Worm (Caenorhabditis elegans) whole organism, L1 larva: ENCODE results near the gene Y51B9A.5.
"Not testable (repeated sequence)": the region's sequence is repeated elsewhere in the genome, so short reads cannot be mapped to it uniquely, and the experiment has no call there.

ENCODE experiments used
- C16A3.4 ChIP-seq: fragments of 150-350 bp; optimal IDR thresholded peaks from 2 replicates; lab custom pipeline; 2014; ENCODE audit warnings: missing biosample characterization, missing genetic modification characterization
- alr-1 ChIP-seq: fragments of 200-800 bp; sonication (Bioruptor generic); optimal IDR thresholded peaks from 2 replicates; lab custom pipeline; 2018; ENCODE audit warnings: borderline replicate concordance, mild to moderate bottlenecking, missing genetic modification characterization, missing compliant biosample characterization
- ama-1 ChIP-seq: fragments of 150-350 bp; optimal IDR thresholded peaks from 2 replicates; lab custom pipeline; 2014
- blmp-1 ChIP-seq: fragments of 150-350 bp; optimal IDR thresholded peaks from 2 replicates; lab custom pipeline; 2014; ENCODE audit warnings: missing biosample characterization, missing genetic modification characterization
- ceh-63 ChIP-seq: fragments of 200-800 bp; sonication (Bioruptor generic); optimal IDR thresholded peaks from 2 replicates; lab custom pipeline; 2018; ENCODE audit warnings: mild to moderate bottlenecking, missing genetic modification characterization, missing compliant biosample characterization
- ceh-82 ChIP-seq, 3 experiments: fragments of 150-350 bp in 1 of 3; sonication (generic microtip) in 2 of 3; optimal IDR thresholded peaks; 2 replicates each; lab custom pipeline; 2014 to 2017; ENCODE audit warnings: missing biosample characterization in 3 of 3, missing genetic modification characterization in 3 of 3
- ceh-88 ChIP-seq: fragments of 200-800 bp; sonication (Bioruptor generic); IDR thresholded peaks from 2 replicates; pipeline ENCODE4 v1.3.6; 2022; ENCODE audit warnings: missing genetic modification characterization, missing compliant biosample characterization
- ceh-90 ChIP-seq: sonication (generic microtip); optimal IDR thresholded peaks from 2 replicates; lab custom pipeline; 2016; ENCODE audit warnings: missing genetic modification characterization, missing compliant biosample characterization
- ces-1 ChIP-seq: fragments of 150-350 bp; optimal IDR thresholded peaks from 2 replicates; lab custom pipeline; 2014; ENCODE audit warnings: missing biosample characterization, missing genetic modification reagents, missing genetic modification characterization
- efl-1 ChIP-seq, 4 experiments: fragments of 150-350 bp; optimal IDR thresholded peaks in 3 of 4; peaks in 1 of 4; 1 replicate in 1 of 4; 2 replicates in 3 of 4; lab custom pipeline; 2014; ENCODE audit warnings: missing biosample characterization in 2 of 4, missing genetic modification characterization in 2 of 4, missing genetic modification reagents in 2 of 4
- egl-13 ChIP-seq: sonication (generic microtip); optimal IDR thresholded peaks from 2 replicates; lab custom pipeline; 2016; ENCODE audit warnings: missing genotype, missing genetic modification reagents, missing genetic modification characterization, missing compliant biosample characterization
- egl-27 ChIP-seq, 2 experiments: fragments of 150-350 bp in 1 of 2; sonication (generic microtip); optimal IDR thresholded peaks; 3 replicates each; lab custom pipeline; 2017 to 2018; ENCODE audit warnings: missing biosample characterization in 2 of 2, missing genetic modification characterization in 2 of 2, missing genetic modification reagents in 2 of 2
- elt-2 ChIP-seq: sonication (generic microtip); optimal IDR thresholded peaks from 2 replicates; lab custom pipeline; 2016; ENCODE audit warnings: missing genetic modification characterization, mild to moderate bottlenecking, inconsistent platforms, missing compliant biosample characterization, missing genetic modification reagents
- ets-5 ChIP-seq: fragments of 200-800 bp; sonication (Bioruptor generic); IDR thresholded peaks from 2 replicates; pipeline ENCODE4 v1.3.6; 2022; ENCODE audit warnings: missing genetic modification characterization, missing compliant biosample characterization
- grh-1 ChIP-seq: fragments of 200-800 bp; sonication (Bioruptor generic); IDR thresholded peaks from 2 replicates; pipeline ENCODE4 v1.3.6; 2022; ENCODE audit warnings: missing genetic modification reagents, missing genetic modification characterization, missing compliant biosample characterization
- isw-1 ChIP-seq: fragments of 200-800 bp; sonication (Bioruptor generic); IDR thresholded peaks from 2 replicates; pipeline ENCODE4 v1.3.6; 2022; ENCODE audit warnings: missing genetic modification characterization, missing compliant biosample characterization
- lin-15B ChIP-seq: fragments of 150-350 bp; sonication (generic microtip); optimal IDR thresholded peaks from 3 replicates; lab custom pipeline; 2014; ENCODE audit warnings: missing biosample characterization, missing genetic modification characterization
- lin-35 ChIP-seq, 2 experiments: fragments of 150-350 bp; optimal IDR thresholded peaks; 2 replicates each; lab custom pipeline; 2014; ENCODE audit warnings: missing biosample characterization in 2 of 2, missing genetic modification characterization in 2 of 2, missing genetic modification reagents in 2 of 2
- lir-3 ChIP-seq: sonication (generic microtip); optimal IDR thresholded peaks from 2 replicates; lab custom pipeline; 2016; ENCODE audit warnings: mild to moderate bottlenecking, missing genetic modification characterization, moderate library complexity, missing compliant biosample characterization; ENCODE audit not compliant: poor library complexity
- mab-9 ChIP-seq: fragments of 200-800 bp; sonication (Bioruptor generic); IDR thresholded peaks from 2 replicates; pipeline ENCODE4 v1.3.6; 2022; ENCODE audit warnings: missing genetic modification reagents, missing genetic modification characterization, missing compliant biosample characterization
- nhr-11 ChIP-seq: fragments of 150-350 bp; optimal IDR thresholded peaks from 2 replicates; lab custom pipeline; 2014; ENCODE audit warnings: missing biosample characterization, missing genetic modification characterization
- nhr-12 ChIP-seq: sonication (generic microtip); optimal IDR thresholded peaks from 2 replicates; lab custom pipeline; 2017; ENCODE audit warnings: missing biosample characterization, missing genetic modification characterization
- nhr-20 ChIP-seq: sonication (generic microtip); optimal IDR thresholded peaks from 2 replicates; lab custom pipeline; 2016; ENCODE audit warnings: mild to moderate bottlenecking, missing genetic modification characterization, missing compliant biosample characterization
- nhr-237 ChIP-seq: fragments of 150-350 bp; optimal IDR thresholded peaks from 2 replicates; lab custom pipeline; 2014; ENCODE audit warnings: missing biosample characterization, missing genetic modification characterization
- nhr-28 ChIP-seq: fragments of 150-350 bp; optimal IDR thresholded peaks from 2 replicates; lab custom pipeline; 2014; ENCODE audit warnings: missing biosample characterization, missing genetic modification characterization
- nhr-90 ChIP-seq: sonication (generic microtip); optimal IDR thresholded peaks from 2 replicates; lab custom pipeline; 2016; ENCODE audit warnings: mild to moderate bottlenecking, missing genetic modification characterization, missing compliant biosample characterization; ENCODE audit not compliant: poor library complexity
- pag-3 ChIP-seq: sonication (generic microtip); optimal IDR thresholded peaks from 2 replicates; lab custom pipeline; 2017; ENCODE audit warnings: missing genetic modification characterization, mild to moderate bottlenecking, missing compliant biosample characterization, antibody characterized with exemption, borderline replicate concordance; ENCODE audit not compliant: insufficient read depth
- swsn-7 ChIP-seq: sonication (generic microtip); optimal IDR thresholded peaks from 2 replicates; lab custom pipeline; 2016; ENCODE audit warnings: missing genetic modification characterization, missing compliant biosample characterization
- tlp-1 ChIP-seq: fragments of 150-350 bp; optimal IDR thresholded peaks from 2 replicates; lab custom pipeline; 2014; ENCODE audit warnings: missing biosample characterization, missing genetic modification characterization
- unc-62 ChIP-seq: fragments of 150-350 bp; optimal IDR thresholded peaks from 2 replicates; lab custom pipeline; 2014; ENCODE audit warnings: missing biosample characterization, missing genetic modification reagents, missing genetic modification characterization
- vab-15 ChIP-seq: sonication (generic microtip); optimal IDR thresholded peaks from 2 replicates; lab custom pipeline; 2017; ENCODE audit warnings: missing genotype, mild to moderate bottlenecking, missing genetic modification characterization, missing compliant biosample characterization
- xbp-1 ChIP-seq: sonication (generic microtip); optimal IDR thresholded peaks from 2 replicates; lab custom pipeline; 2016; ENCODE audit warnings: missing genetic modification characterization, missing compliant biosample characterization
- zag-1 ChIP-seq: fragments of 150-350 bp; optimal IDR thresholded peaks from 2 replicates; lab custom pipeline; 2014; ENCODE audit warnings: missing biosample characterization, missing genetic modification characterization
- zip-4 ChIP-seq: fragments of 200-800 bp; sonication (Bioruptor generic); optimal IDR thresholded peaks from 2 replicates; lab custom pipeline; 2018; ENCODE audit warnings: mild to moderate bottlenecking, missing genetic modification characterization, moderate library complexity, missing compliant biosample characterization

Y51B9A.5 gene

ce11 chrII:9441838-9442237 lies 37.9 kb downstream of the Y51B9A.5 start, which contains the start of gene chil-16:
TSS of gene chil-16 (minus strand) at chrII:9441938.
- no peak for TF ChIP-seq swsn-7
- TF ChIP-seq egl-27 (tag; optimal IDR thresholded peaks at IDR 0.05; lab: Kevin White, UChicago) = no peak
- TF ChIP-seq nhr-237 (tag; lab: Kevin White, UChicago) = no peak
- TF ChIP-seq egl-13 = no peak
- no peak for TF ChIP-seq zag-1 (tag; lab: Kevin White, UChicago)
- TF ChIP-seq nhr-12 (tag; lab: Kevin White, UChicago) = no peak
- TF ChIP-seq ama-1 (lab: Kevin White, UChicago) = no peak

ce11 chrII:9443522-9443921 lies 39.6 kb downstream of the Y51B9A.5 start, which contains the start of gene chil-15:
TSS of gene chil-15 (minus strand) at chrII:9443622.
- TF ChIP-seq isw-1 (GFP tag; lab: Robert Waterston, UW) = no peak
- TF ChIP-seq ceh-90 (tag; lab: Kevin White, UChicago) = no peak
- no peak for TF ChIP-seq unc-62 (GFP tag; lab: Kevin White, UChicago)
- TF ChIP-seq mab-9 = no peak
- no peak for TF ChIP-seq lir-3 (tag; lab: Kevin White, UChicago)
- TF ChIP-seq tlp-1 = no peak
- TF ChIP-seq ceh-82 (tag; optimal IDR thresholded peaks at IDR 0.05; lab: Kevin White, UChicago) = no peak
- TF ChIP-seq ceh-88 (GFP tag; lab: Robert Waterston, UW) = no peak
- no peak for TF ChIP-seq xbp-1 (tag; lab: Kevin White, UChicago)
- TF ChIP-seq zip-4 (GFP tag; lab: Kevin White, UChicago) = no peak
- TF ChIP-seq ceh-63 = no peak
- TF ChIP-seq, all 84 proteins: peak for 0

ce11 chrII:9445368-9445767 lies 41.4 kb downstream of the Y51B9A.5 start, which contains the start of gene R09D1.13:
TSS of gene R09D1.13 (minus strand) at chrII:9445468.
- TF ChIP-seq nhr-28 (tag; lab: Kevin White, UChicago) = no peak
- TF ChIP-seq zag-1 (tag; lab: Kevin White, UChicago) = no peak
- TF ChIP-seq tlp-1 = no peak
- TF ChIP-seq pag-3 (tag; lab: Kevin White, UChicago) = no peak
- TF ChIP-seq elt-2 (tag; lab: Kevin White, UChicago) = no peak
- no peak for TF ChIP-seq grh-1 (GFP tag; lab: Robert Waterston, UW)
- TF ChIP-seq lir-3 (tag; lab: Kevin White, UChicago) = no peak
- TF ChIP-seq ces-1 (GFP tag; lab: Kevin White, UChicago) = no peak

- TF ChIP-seq lin-35 (GFP tag; optimal IDR thresholded peaks at IDR 0.05; lab: Kevin White, UChicago) (no peak), C16A3.4 (no peak), vab-15 (tag; lab: Kevin White, UChicago) (no peak), nhr-11 (tag; lab: Kevin White, UChicago) (no peak), nhr-20 (peak; percentile 12), ets-5 (GFP tag; lab: Robert Waterston, UW) (no peak), pag-3 (tag; lab: Kevin White, UChicago) (no peak), lin-15B (no peak)
- TF ChIP-seq, all 84 proteins: peak for 1
These were observed 44.0 kb downstream of the Y51B9A.5 start, which contains the start of gene chil-18 for ce11 chrII:9447965-9448364. TSS of gene chil-18 (plus strand) at chrII:9448265.

ce11 chrII:9452172-9452571 lies 48.2 kb downstream of the Y51B9A.5 start, which contains the start of gene R09D1.12:
TSS of gene R09D1.12 (minus strand) at chrII:9452272.
- not testable (repeated sequence) for TF ChIP-seq nhr-90, alr-1, C16A3.4
- TF ChIP-seq, all 84 proteins: peak for 0; not testable (repeated sequence) for 84

ce11 chrII:9454304-9454703 lies 50.4 kb downstream of the Y51B9A.5 start, which contains the start of gene chil-19:
TSS of gene chil-19 (minus strand) at chrII:9454404.
- TF ChIP-seq mab-9 (no peak), efl-1 (optimal IDR thresholded peaks at IDR 0.05; lab: Kevin White, UChicago) (no peak), efl-1 (GFP tag; optimal IDR thresholded peaks at IDR 0.05 in 1 of 2; lab: Kevin White, UChicago) (peak in 1 of 2 experiments; percentile 5), blmp-1 (tag; lab: Kevin White, UChicago) (no peak)
